Worm (Caenorhabditis elegans): ENCODE measurements around the gene F22H10.3.

Gene F22H10.3

DNA sequence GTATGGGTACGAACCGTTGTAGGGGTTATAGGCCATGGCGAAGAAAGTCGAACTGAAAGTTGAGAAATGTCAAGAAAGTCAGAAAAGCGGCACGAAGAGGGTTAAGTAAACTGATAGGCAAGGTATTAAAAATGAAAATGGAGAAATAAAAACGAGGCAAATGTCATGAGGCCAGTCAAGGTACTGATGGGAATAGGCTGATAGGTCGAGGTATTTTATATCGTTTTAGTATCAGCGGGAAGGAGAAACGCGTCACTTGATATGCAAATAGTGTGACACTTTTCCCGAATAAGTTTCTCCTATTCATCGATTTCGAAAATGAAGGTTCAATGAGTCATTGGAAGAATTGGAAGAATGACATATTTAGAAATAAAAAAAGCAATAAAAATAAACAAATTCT, at the start of gene F22H10.3:
F22H10.3 (minus strand) TSS at position 36 of the 400 bp plus-strand sequence.
- TF ChIP-seq lin-15B (tag; optimal IDR thresholded peaks at IDR 0.05) (no peak), F10B5.3 (tag; optimal IDR thresholded peaks at IDR 0.05) (no peak), ceh-20 (GFP tag; IDR thresholded peaks at IDR 0.05) (no peak), mxl-2 (GFP tag; conservative IDR thresholded peaks at IDR 0.05) (no peak), nhr-77 (tag; optimal IDR thresholded peaks at IDR 0.05) (peak; percentile 44), daf-16 (GFP tag; optimal IDR thresholded peaks at IDR 0.05) (no peak), daf-16 (tag; optimal IDR thresholded peaks at IDR 0.05) (peak; percentile 16), zip-2 (tag; optimal IDR thresholded peaks at IDR 0.05) (no peak), T26A8.4 (GFP tag; IDR thresholded peaks at IDR 0.05) (no peak), Y5F2A.4 (GFP tag; optimal IDR thresholded peaks at IDR 0.05) (no peak), daf-19 (GFP tag; conservative IDR thresholded peaks at IDR 0.05) (no peak), zfp-2 (tag; optimal IDR thresholded peaks at IDR 0.05) (no peak), D1046.2 (GFP tag; IDR thresholded peaks at IDR 0.05) (no peak), ama-1 (optimal IDR thresholded peaks at IDR 0.05) (peak; percentile 27), gei-8 (GFP tag; optimal IDR thresholded peaks at IDR 0.05) (no peak), ztf-11 (tag; optimal IDR thresholded peaks at IDR 0.05) (no peak), lim-7 (GFP tag; IDR thresholded peaks at IDR 0.05) (no peak), skn-1 (tag; optimal IDR thresholded peaks at IDR 0.05) (no peak), hlh-11 (tag; optimal IDR thresholded peaks at IDR 0.05) (peak; percentile 50), php-3 (GFP tag; IDR thresholded peaks at IDR 0.05) (peak; percentile 73), ctbp-1 (GFP tag; IDR thresholded peaks at IDR 0.05) (no peak), madf-5 (GFP tag; IDR thresholded peaks at IDR 0.05) (no peak), duxl-1 (tag; optimal IDR thresholded peaks at IDR 0.05; ENCODE audit: poor library complexity) (no peak), daf-8 (GFP tag; IDR thresholded peaks at IDR 0.05) (no peak), F26F4.8 (GFP tag; conservative IDR thresholded peaks at IDR 0.05) (no peak), hlh-30 (tag; optimal IDR thresholded peaks at IDR 0.05; ENCODE audit: insufficient read depth) (peak; percentile 53), F49E8.2 (tag; optimal IDR thresholded peaks at IDR 0.05; ENCODE audit: borderline replicate concordance) (no peak), snpc-4 (tag; optimal IDR thresholded peaks at IDR 0.05) (no peak), ceh-82 (tag; optimal IDR thresholded peaks at IDR 0.05) (no peak), F37D6.2 (tag; optimal IDR thresholded peaks at IDR 0.05) (no peak), ceh-62 (tag; optimal IDR thresholded peaks at IDR 0.05) (no peak), lin-39 (tag; optimal IDR thresholded peaks at IDR 0.05) (no peak), cey-2 (tag; optimal IDR thresholded peaks at IDR 0.05; ENCODE audit: borderline replicate concordance, insufficient read depth) (no peak), nhr-48 (tag; optimal IDR thresholded peaks at IDR 0.05) (no peak), nhr-111 (GFP tag; optimal IDR thresholded peaks at IDR 0.05) (no peak), Y105C5A.15 (GFP tag; IDR thresholded peaks at IDR 0.05) (no peak), nhr-102 (tag; optimal IDR thresholded peaks at IDR 0.05) (no peak), set-16 (GFP tag; IDR thresholded peaks at IDR 0.05) (no peak), madf-9 (GFP tag; conservative IDR thresholded peaks at IDR 0.05) (no peak), nhr-11 (tag; optimal IDR thresholded peaks at IDR 0.05) (no peak), mdt-29 (GFP tag; IDR thresholded peaks at IDR 0.05) (no peak), dmd-8 (GFP tag; IDR thresholded peaks at IDR 0.05) (no peak), mxl-3 (GFP tag; optimal IDR thresholded peaks at IDR 0.05) (peak; percentile 3), ceh-32 (tag; optimal IDR thresholded peaks at IDR 0.05; ENCODE audit: poor library complexity) (no peak), ztf-7 (tag; optimal IDR thresholded peaks at IDR 0.05) (no peak), ceh-28 (tag; optimal IDR thresholded peaks at IDR 0.05) (no peak), fos-1 (tag; optimal IDR thresholded peaks at IDR 0.05) (no peak), T20F7.1 (GFP tag; optimal IDR thresholded peaks at IDR 0.05) (no peak), hif-1 (tag; optimal IDR thresholded peaks at IDR 0.05) (no peak), aha-1 (tag) (no peak), saeg-2 (GFP tag; IDR thresholded peaks at IDR 0.05) (no peak), dve-1 (tag; optimal IDR thresholded peaks at IDR 0.05; ENCODE audit: insufficient read depth) (peak; percentile 74), Y48G9A.11 (GFP tag; IDR thresholded peaks at IDR 0.05) (no peak)
